Worm (Caenorhabditis elegans) whole organism, L2 larva: ENCODE data around the gene lgg-2.

Experiments
- F13H6.1 ChIP-seq: sonication (generic microtip); optimal IDR thresholded peaks from 2 replicates; lab custom pipeline; 2016; ENCODE audit warnings: missing genetic modification characterization, missing compliant biosample characterization
- aly-2 ChIP-seq: fragments of 150-350 bp; optimal IDR thresholded peaks from 2 replicates; lab custom pipeline; 2014; ENCODE audit warnings: missing biosample characterization, missing genetic modification characterization
- blmp-1 ChIP-seq: sonication (generic microtip); optimal IDR thresholded peaks from 2 replicates; lab custom pipeline; 2017; ENCODE audit warnings: missing genetic modification characterization, mild to moderate bottlenecking, missing compliant biosample characterization, antibody characterized with exemption, moderate library complexity; ENCODE audit not compliant: insufficient read depth
- elt-1 ChIP-seq: fragments of 150-350 bp; optimal IDR thresholded peaks from 2 replicates; lab custom pipeline; 2014; ENCODE audit warnings: missing biosample characterization, missing genetic modification characterization
- fos-1 ChIP-seq: fragments of 150-350 bp; optimal IDR thresholded peaks from 2 replicates; lab custom pipeline; 2014; ENCODE audit warnings: missing biosample characterization, missing genetic modification characterization
- lin-39 ChIP-seq: fragments of 150-350 bp; optimal IDR thresholded peaks from 2 replicates; lab custom pipeline; 2014; ENCODE audit warnings: missing biosample characterization, missing genetic modification reagents, missing genetic modification characterization
- mab-5 ChIP-seq: fragments of 150-350 bp; optimal IDR thresholded peaks from 2 replicates; lab custom pipeline; 2014; ENCODE audit warnings: missing biosample characterization, missing genetic modification characterization
- nhr-11 ChIP-seq: fragments of 150-350 bp; optimal IDR thresholded peaks from 2 replicates; lab custom pipeline; 2014; ENCODE audit warnings: missing biosample characterization, missing genetic modification characterization
- skn-1 ChIP-seq: sonication (generic microtip); optimal IDR thresholded peaks from 2 replicates; lab custom pipeline; 2017; ENCODE audit warnings: missing biosample characterization, missing genetic modification characterization
- sma-3 ChIP-seq: sonication (generic microtip); optimal IDR thresholded peaks from 2 replicates; lab custom pipeline; 2016; ENCODE audit warnings: missing genetic modification reagents, missing genetic modification characterization, missing compliant biosample characterization

ce11 chrIV:10975968-10976367 lies 40.3 kb upstream of the lgg-2 start:
- no peak for TF ChIP-seq skn-1
- no peak for TF ChIP-seq aly-2 (tag; lab: Kevin White, UChicago)
- TF ChIP-seq elt-1 (tag; lab: Kevin White, UChicago): no peak
- TF ChIP-seq blmp-1 (tag; lab: Kevin White, UChicago): peak; percentile 85
- no peak for TF ChIP-seq nhr-11 (tag; lab: Kevin White, UChicago)
- TF ChIP-seq fos-1 (tag; lab: Kevin White, UChicago): peak; percentile 54
- no peak for TF ChIP-seq lin-39 (tag; lab: Kevin White, UChicago)
- peak; percentile 21 for TF ChIP-seq F13H6.1 (tag; lab: Kevin White, UChicago)
- TF ChIP-seq mab-5 (tag; lab: Kevin White, UChicago): no peak
- TF ChIP-seq sma-3: peak; percentile 91
